Fruit fly (Drosophila melanogaster): ENCODE measurements around the gene CG11837.

dm6 chr3R:29024671-29025070 is 24.6 kb upstream of the CG11837 start, which contains the start of gene CG14518:
- no peak for TF ChIP-seq CTCF (optimal IDR thresholded peaks at IDR 0.05)
- TF ChIP-seq CG8478 (optimal IDR thresholded peaks at IDR 0.05) = no peak
